Worm (Caenorhabditis elegans) whole organism, young adult: Measurements from ENCODE around the gene M117.1.

ENCODE experiments used
- K12H6.12 ChIP-seq: fragments of 200-800 bp; sonication (Bioruptor generic); optimal IDR thresholded peaks from 2 replicates; lab custom pipeline; 2018; ENCODE audit warnings: mild to moderate bottlenecking, missing genetic modification characterization, missing compliant biosample characterization
- T26A5.8 ChIP-seq: sonication (generic microtip); optimal IDR thresholded peaks from 2 replicates; lab custom pipeline; 2016; ENCODE audit warnings: missing genetic modification characterization, missing compliant biosample characterization
- ama-1 ChIP-seq, 3 experiments: fragments of 150-350 bp in 1 of 3; sonication (generic microtip) in 2 of 3; optimal IDR thresholded peaks; 2 replicates each; lab custom pipeline; 2014 to 2018; ENCODE audit warnings: missing biosample characterization in 2 of 3, missing genetic modification characterization in 2 of 3, missing genetic modification reagents in 2 of 3
- cebp-1 ChIP-seq, 2 experiments: fragments of 200-800 bp in 1 of 2; sonication (Bioruptor generic) in 1 of 2; sonication (generic microtip) in 1 of 2; IDR thresholded peaks in 1 of 2; optimal IDR thresholded peaks in 1 of 2; 2 replicates each; pipeline versions ENCODE4 v1.3.6 to Lab custom; 2017 to 2022; ENCODE audit warnings: missing compliant biosample characterization in 2 of 2, missing genetic modification characterization in 2 of 2, mild to moderate bottlenecking in 1 of 2, missing genetic modification reagents in 1 of 2, moderate library complexity in 1 of 2
- mes-4 ChIP-seq: sonication (generic microtip); optimal IDR thresholded peaks from 2 replicates; lab custom pipeline; 2016; ENCODE audit warnings: missing genotype, missing genetic modification characterization, missing compliant biosample characterization
- nfya-2 ChIP-seq: fragments of 200-800 bp; sonication (Bioruptor generic); IDR thresholded peaks from 2 replicates; pipeline ENCODE4 v1.3.6; 2022; ENCODE audit warnings: missing genetic modification reagents, missing genetic modification characterization, missing compliant biosample characterization
- unc-62 ChIP-seq: fragments of 150-350 bp; optimal IDR thresholded peaks from 2 replicates; lab custom pipeline; 2014; ENCODE audit warnings: missing biosample characterization, missing genetic modification reagents, missing genetic modification characterization
- xnd-1 ChIP-seq: sonication (generic microtip); optimal IDR thresholded peaks from 2 replicates; lab custom pipeline; 2016; ENCODE audit warnings: missing genotype, missing genetic modification reagents, missing genetic modification characterization, missing compliant biosample characterization

ce11 chrIV:11855900-11856660 lies 42.0 kb downstream of the M117.1 start, which contains the start of gene ech-2:
- TF ChIP-seq K12H6.12 (tag; lab: Kevin White, UChicago) (no peak), cebp-1 (GFP tag; IDR thresholded peaks at IDR 0.05; lab: Robert Waterston, UW) (no peak), cebp-1 (tag; optimal IDR thresholded peaks at IDR 0.05; lab: Kevin White, UChicago) (no peak), unc-62 (GFP tag; lab: Kevin White, UChicago) (no peak), mes-4 (no peak), ama-1 (optimal IDR thresholded peaks at IDR 0.05; lab: Kevin White, UChicago) (no peak), ama-1 (GFP tag; optimal IDR thresholded peaks at IDR 0.05; lab: Kevin White, UChicago) (no peak), nfya-2 (GFP tag; lab: Robert Waterston, UW) (no peak), xnd-1 (tag; lab: Kevin White, UChicago) (no peak), T26A5.8 (no peak)
